Worm (Caenorhabditis elegans): ENCODE measurements around the gene nlp-34.

- TF ChIP-seq him-1 (tag; optimal IDR thresholded peaks at IDR 0.05) (no peak), dao-5 (tag; optimal IDR thresholded peaks at IDR 0.05) (no peak), W03F9.2 (tag; optimal IDR thresholded peaks at IDR 0.05) (no peak)
These were observed 9.3 kb downstream of the nlp-34 start for ce11 chrV:3969664-3970063.
